Fruit fly (Drosophila melanogaster): Measurements from ENCODE around the gene Mob2.

Gene Mob2

dm6 chr3L:11534391-11535246 is 27.4 kb downstream of the Mob2 start (continued):
- TF ChIP-seq tgo (GFP tag; IDR thresholded peaks at IDR 0.05) (0 out of 3 replicates have a peak, but pooled peaks have one; percentile 25), Doc3 (GFP tag; IDR thresholded peaks at IDR 0.05; ENCODE audit: partially characterized antibody) (0 out of 3 replicates have a peak, but pooled peaks have one; percentile 9), unc-4 (GFP tag; IDR thresholded peaks at IDR 0.05; ENCODE audit: partially characterized antibody) (peak; percentile 27; the same call in 1 of the 2 replicates), cato (GFP tag; optimal IDR thresholded peaks at IDR 0.05; ENCODE audit: borderline replicate concordance) (no peak), ranshi (GFP tag; IDR thresholded peaks at IDR 0.05) (peak; percentile 32; the same call in 1 of the 2 replicates), ftz-f1 (GFP tag; optimal IDR thresholded peaks at IDR 0.05) (peak; percentile 53), kay (GFP tag; optimal IDR thresholded peaks at IDR 0.05) (no peak), lmd (GFP tag; IDR thresholded peaks at IDR 0.05) (peak; percentile 48; the same call in 1 of the 2 replicates), CG10321 (GFP tag; IDR thresholded peaks at IDR 0.05) (peak; percentile 65; the same call in 1 of the 2 replicates), sima (GFP tag; optimal IDR thresholded peaks at IDR 0.05) (no peak), chm (GFP tag; IDR thresholded peaks at IDR 0.05) (peak; percentile 64; the same call in 1 of the 2 replicates), CG10267 (tag; optimal IDR thresholded peaks at IDR 0.05) (no peak), Bgb (GFP tag; IDR thresholded peaks at IDR 0.05; ENCODE audit: partially characterized antibody) (peak; percentile 55; the same call in 1 of the 2 replicates), CG1529 (GFP tag; optimal IDR thresholded peaks at IDR 0.05) (no peak), CG42726 (GFP tag; IDR thresholded peaks at IDR 0.05; ENCODE audit: partially characterized antibody) (0 out of 2 replicates have a peak, but pooled peaks have one; percentile 23), CG17912 (GFP tag; optimal IDR thresholded peaks at IDR 0.05) (no peak), CG9215 (GFP tag; IDR thresholded peaks at IDR 0.05) (no peak), CG2678 (tag; optimal IDR thresholded peaks at IDR 0.05) (peak; percentile 60), repo (GFP tag; optimal IDR thresholded peaks at IDR 0.05) (no peak), vvl (GFP tag; IDR thresholded peaks at IDR 0.05) (peak; percentile 44), cg (GFP tag; optimal IDR thresholded peaks at IDR 0.05) (peak; percentile 63), Drgx (GFP tag; IDR thresholded peaks at IDR 0.05) (peak; percentile 7; the same call in 1 of the 2 replicates), CG14014 (GFP tag; IDR thresholded peaks at IDR 0.05) (peak; percentile 14; the same call in 1 of the 2 replicates), pan (optimal IDR thresholded peaks at IDR 0.05) (no peak), pan (GFP tag; optimal IDR thresholded peaks at IDR 0.05 in 1 of 2, IDR thresholded peaks at IDR 0.05 in 1 of 2) (peak in 1 of 2 experiments; percentile 33), danr (GFP tag; IDR thresholded peaks at IDR 0.05) (no peak), emc (GFP tag; optimal IDR thresholded peaks at IDR 0.05) (no peak), Dek (tag; optimal IDR thresholded peaks at IDR 0.05) (peak; percentile 16), abd-A (tag; optimal IDR thresholded peaks at IDR 0.05) (no peak), Ssrp (tag; optimal IDR thresholded peaks at IDR 0.05) (no peak), HmgD (GFP tag; optimal IDR thresholded peaks at IDR 0.05) (no peak), Gsc (GFP tag; IDR thresholded peaks at IDR 0.05) (no peak), CG15269 (tag; optimal IDR thresholded peaks at IDR 0.05) (peak; percentile 51), Hand (GFP tag; optimal IDR thresholded peaks at IDR 0.05) (no peak), HLH4C (GFP tag; IDR thresholded peaks at IDR 0.05; ENCODE audit: partially characterized antibody) (no peak), CG17361 (GFP tag; IDR thresholded peaks at IDR 0.05) (0 out of 3 replicates have a peak, but pooled peaks have one; percentile 20), Sox100B (GFP tag; optimal IDR thresholded peaks at IDR 0.05) (no peak), CG14441 (GFP tag; IDR thresholded peaks at IDR 0.05) (0 out of 2 replicates have a peak, but pooled peaks have one; percentile 16), CG4854 (GFP tag; optimal IDR thresholded peaks at IDR 0.05) (no peak), CG6765 (GFP tag; optimal IDR thresholded peaks at IDR 0.05) (no peak), croc (GFP tag; conservative IDR thresholded peaks at IDR 0.05) (no peak), CG17385 (GFP tag; optimal IDR thresholded peaks at IDR 0.05) (peak; percentile 33), Bdp1 (GFP tag; optimal IDR thresholded peaks at IDR 0.05) (no peak), CG7556 (GFP tag; optimal IDR thresholded peaks at IDR 0.05) (peak; percentile 21), Hr39 (optimal IDR thresholded peaks at IDR 0.05) (no peak), p53 (GFP tag; optimal IDR thresholded peaks at IDR 0.05) (no peak), CG14860 (GFP tag; IDR thresholded peaks at IDR 0.05; ENCODE audit: partially characterized antibody) (no peak), CG1233 (GFP tag; optimal IDR thresholded peaks at IDR 0.05) (peak; percentile 2)

All from whole organism, embryonic.